Worm (Caenorhabditis elegans) whole organism, L3 larva: ENCODE data around the gene exc-5.

Source experiments
- ceh-82 ChIP-seq: fragments of 150-350 bp; optimal IDR thresholded peaks from 2 replicates; lab custom pipeline; 2014; ENCODE audit warnings: missing biosample characterization, missing genetic modification characterization
- elt-1 ChIP-seq: fragments of 150-350 bp; optimal IDR thresholded peaks from 2 replicates; lab custom pipeline; 2014; ENCODE audit warnings: missing biosample characterization, missing genetic modification characterization
- nfya-1 ChIP-seq: sonication (generic microtip); optimal IDR thresholded peaks from 2 replicates; lab custom pipeline; 2017; ENCODE audit warnings: missing genetic modification characterization, mild to moderate bottlenecking, missing compliant biosample characterization, antibody characterized with exemption, moderate library complexity; ENCODE audit not compliant: insufficient read depth
- nhr-11 ChIP-seq: fragments of 150-350 bp; optimal IDR thresholded peaks from 2 replicates; lab custom pipeline; 2014; ENCODE audit warnings: missing biosample characterization, missing genetic modification characterization
- nhr-28 ChIP-seq: fragments of 150-350 bp; optimal IDR thresholded peaks from 2 replicates; lab custom pipeline; 2014; ENCODE audit warnings: missing biosample characterization, missing genetic modification characterization
- pha-4 ChIP-seq: fragments of 150-350 bp; optimal IDR thresholded peaks from 2 replicates; lab custom pipeline; 2014; ENCODE audit warnings: missing biosample characterization, missing genetic modification reagents, missing genetic modification characterization
- sea-2 ChIP-seq: fragments of 150-350 bp; sonication (generic microtip); optimal IDR thresholded peaks from 4 replicates; lab custom pipeline; 2014; ENCODE audit warnings: missing biosample characterization, missing genetic modification reagents, missing genetic modification characterization

DNA sequence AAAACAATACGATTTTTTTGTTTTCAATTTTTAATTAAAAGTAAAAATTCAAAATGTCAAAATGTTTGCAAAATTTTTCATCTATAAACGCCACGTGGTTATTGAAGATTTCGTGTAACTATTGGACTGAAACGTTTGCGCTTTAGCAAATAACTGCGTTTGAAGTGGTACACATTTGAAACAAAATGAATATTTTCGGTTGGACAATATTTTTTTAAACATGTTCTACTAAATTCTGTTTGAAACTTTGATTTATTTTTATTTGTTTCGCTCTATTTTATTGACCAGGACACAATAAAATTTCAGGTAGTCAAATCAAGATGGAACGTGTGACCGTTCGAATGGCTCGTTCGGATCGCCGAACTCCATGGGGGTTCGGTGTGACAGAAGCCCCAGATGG is 38.7 kb upstream of the exc-5 start, which contains the start of gene alp-1:
- TF ChIP-seq elt-1 (tag; lab: Kevin White, UChicago) (no peak), nfya-1 (no peak), pha-4 (no peak), nhr-11 (no peak), sea-2 (GFP tag; lab: Kevin White, UChicago) (no peak), nhr-28 (tag; lab: Kevin White, UChicago) (no peak), ceh-82 (tag; lab: Kevin White, UChicago) (no peak)
